Worm (Caenorhabditis elegans) whole organism, late embryonic: ENCODE results near the gene Y56A3A.33.
A peak's percentile ranks its signal among the peaks of the same experiment; 100 is the strongest.

Experiments
- C08G9.2 ChIP-seq: sonication (generic microtip); optimal IDR thresholded peaks from 2 replicates; lab custom pipeline; 2016; ENCODE audit warnings: mild to moderate bottlenecking, missing genetic modification characterization, moderate library complexity, missing compliant biosample characterization
- K02D7.2 ChIP-seq: sonication (generic microtip); optimal IDR thresholded peaks from 2 replicates; lab custom pipeline; 2017; ENCODE audit warnings: mild to moderate bottlenecking, missing genetic modification characterization, missing compliant biosample characterization
- ceh-14 ChIP-seq: sonication (generic microtip); optimal IDR thresholded peaks from 2 replicates; lab custom pipeline; 2016; ENCODE audit warnings: missing genotype, missing genetic modification characterization, missing compliant biosample characterization
- ceh-19 ChIP-seq: fragments of 200-800 bp; sonication (Bioruptor generic); optimal IDR thresholded peaks from 2 replicates; lab custom pipeline; 2018; ENCODE audit warnings: mild to moderate bottlenecking, missing genetic modification characterization, missing compliant biosample characterization
- ceh-2 ChIP-seq: sonication (generic microtip); optimal IDR thresholded peaks from 2 replicates; lab custom pipeline; 2016; ENCODE audit warnings: missing genotype, missing genetic modification characterization, missing compliant biosample characterization
- ceh-24 ChIP-seq: sonication (generic microtip); optimal IDR thresholded peaks from 2 replicates; lab custom pipeline; 2016; ENCODE audit warnings: mild to moderate bottlenecking, missing genetic modification characterization, missing compliant biosample characterization
- ceh-30 ChIP-seq: fragments of 150-350 bp; optimal IDR thresholded peaks from 2 replicates; lab custom pipeline; 2014; ENCODE audit warnings: missing biosample characterization, missing genetic modification characterization
- ceh-31 ChIP-seq: sonication (generic microtip); optimal IDR thresholded peaks from 2 replicates; lab custom pipeline; 2016; ENCODE audit warnings: missing genetic modification characterization, missing compliant biosample characterization
- ceh-45 ChIP-seq: fragments of 200-800 bp; sonication (Bioruptor generic); IDR thresholded peaks from 2 replicates; pipeline ENCODE4 v1.3.6; 2022; ENCODE audit warnings: missing genetic modification reagents, missing genetic modification characterization, missing compliant biosample characterization
- ceh-48 ChIP-seq: sonication (generic microtip); optimal IDR thresholded peaks from 2 replicates; lab custom pipeline; 2016; ENCODE audit warnings: missing genetic modification characterization, inconsistent platforms, missing compliant biosample characterization
- ceh-6 ChIP-seq: fragments of 200-800 bp; sonication (Bioruptor generic); optimal IDR thresholded peaks from 2 replicates; lab custom pipeline; 2018; ENCODE audit warnings: mild to moderate bottlenecking, missing genetic modification characterization, missing compliant biosample characterization
- ceh-9 ChIP-seq: sonication (generic microtip); optimal IDR thresholded peaks from 2 replicates; lab custom pipeline; 2016; ENCODE audit warnings: mild to moderate bottlenecking, missing genetic modification characterization, inconsistent platforms, missing compliant biosample characterization
- elt-4 ChIP-seq: sonication (generic microtip); optimal IDR thresholded peaks from 2 replicates; lab custom pipeline; 2016; ENCODE audit warnings: missing genetic modification characterization, missing compliant biosample characterization
- ets-4 ChIP-seq: sonication (generic microtip); optimal IDR thresholded peaks from 2 replicates; lab custom pipeline; 2016; ENCODE audit warnings: missing genetic modification characterization, missing compliant biosample characterization
- fkh-10 ChIP-seq: fragments of 150-350 bp; optimal IDR thresholded peaks from 2 replicates; lab custom pipeline; 2014; ENCODE audit warnings: missing biosample characterization, missing genetic modification reagents, missing genetic modification characterization
- fkh-6 ChIP-seq: sonication (generic microtip); optimal IDR thresholded peaks from 2 replicates; lab custom pipeline; 2016; ENCODE audit warnings: missing genetic modification characterization, missing compliant biosample characterization
- hlh-13 ChIP-seq: fragments of 200-800 bp; sonication (Bioruptor generic); optimal IDR thresholded peaks from 2 replicates; lab custom pipeline; 2018; ENCODE audit warnings: mild to moderate bottlenecking, missing genetic modification characterization, missing compliant biosample characterization
- hlh-15 ChIP-seq: sonication (generic microtip); optimal IDR thresholded peaks from 2 replicates; lab custom pipeline; 2016; ENCODE audit warnings: missing genetic modification characterization, missing compliant biosample characterization
- hlh-30 ChIP-seq: sonication (generic microtip); optimal IDR thresholded peaks from 2 replicates; lab custom pipeline; 2017; ENCODE audit warnings: antibody characterized with exemption, missing genetic modification characterization, missing compliant biosample characterization; ENCODE audit not compliant: insufficient read depth
- hlh-8 ChIP-seq: sonication (generic microtip); optimal IDR thresholded peaks from 2 replicates; lab custom pipeline; 2016; ENCODE audit warnings: missing genotype, missing genetic modification characterization, missing compliant biosample characterization
- mec-3 ChIP-seq: sonication (generic microtip); optimal IDR thresholded peaks from 2 replicates; lab custom pipeline; 2016; ENCODE audit warnings: borderline replicate concordance, missing genetic modification characterization, missing compliant biosample characterization
- nfya-1 ChIP-seq: sonication (generic microtip); optimal IDR thresholded peaks from 2 replicates; lab custom pipeline; 2017; ENCODE audit warnings: missing genetic modification characterization, mild to moderate bottlenecking, missing compliant biosample characterization, antibody characterized with exemption, moderate library complexity
- odd-2 ChIP-seq: sonication (generic microtip); optimal IDR thresholded peaks from 2 replicates; lab custom pipeline; 2017; ENCODE audit warnings: antibody characterized with exemption, mild to moderate bottlenecking, missing genetic modification characterization, missing compliant biosample characterization
- pat-9 ChIP-seq: fragments of 200-800 bp; sonication (Bioruptor generic); optimal IDR thresholded peaks from 2 replicates; lab custom pipeline; 2018; ENCODE audit warnings: mild to moderate bottlenecking, missing genetic modification characterization, moderate library complexity, missing compliant biosample characterization
- sdc-2 ChIP-seq: sonication (generic microtip); optimal IDR thresholded peaks from 2 replicates; lab custom pipeline; 2016; ENCODE audit warnings: missing genotype, missing genetic modification characterization, missing compliant biosample characterization
- sox-2 ChIP-seq: fragments of 200-800 bp; sonication (Bioruptor generic); IDR thresholded peaks from 2 replicates; pipeline ENCODE4 v1.3.6; 2022; ENCODE audit warnings: missing genetic modification reagents, missing genetic modification characterization, missing compliant biosample characterization
- sox-4 ChIP-seq: sonication (generic microtip); optimal IDR thresholded peaks from 2 replicates; lab custom pipeline; 2017; ENCODE audit warnings: mild to moderate bottlenecking, missing genetic modification characterization, inconsistent platforms, missing compliant biosample characterization
- tbx-2 ChIP-seq: sonication (generic microtip); optimal IDR thresholded peaks from 2 replicates; lab custom pipeline; 2016; ENCODE audit warnings: missing genetic modification characterization, missing compliant biosample characterization
- ttx-3 ChIP-seq: sonication (generic microtip); optimal IDR thresholded peaks from 2 replicates; lab custom pipeline; 2016; ENCODE audit warnings: missing genetic modification reagents, missing genetic modification characterization, missing compliant biosample characterization
- unc-3 ChIP-seq, 2 experiments: fragments of 200-800 bp in 1 of 2; sonication (Bioruptor generic) in 1 of 2; sonication (generic microtip) in 1 of 2; conservative IDR thresholded peaks in 1 of 2; optimal IDR thresholded peaks in 1 of 2; 2 replicates each; pipeline versions ENCODE4 v1.3.6 to Lab custom; 2016 to 2022; ENCODE audit warnings: missing compliant biosample characterization in 2 of 2, missing genetic modification characterization in 2 of 2, missing genetic modification reagents in 1 of 2
- unc-42 ChIP-seq: sonication (generic microtip); optimal IDR thresholded peaks from 2 replicates; lab custom pipeline; 2016; ENCODE audit warnings: missing genotype, missing genetic modification characterization, missing compliant biosample characterization
- unc-55 ChIP-seq: sonication (generic microtip); optimal IDR thresholded peaks from 2 replicates; lab custom pipeline; 2017; ENCODE audit warnings: missing biosample characterization, missing genetic modification reagents, missing genetic modification characterization
- ztf-16 ChIP-seq: sonication (generic microtip); optimal IDR thresholded peaks from 2 replicates; lab custom pipeline; 2017; ENCODE audit warnings: missing genetic modification characterization, missing compliant biosample characterization

The Y56A3A.33 gene

DNA sequence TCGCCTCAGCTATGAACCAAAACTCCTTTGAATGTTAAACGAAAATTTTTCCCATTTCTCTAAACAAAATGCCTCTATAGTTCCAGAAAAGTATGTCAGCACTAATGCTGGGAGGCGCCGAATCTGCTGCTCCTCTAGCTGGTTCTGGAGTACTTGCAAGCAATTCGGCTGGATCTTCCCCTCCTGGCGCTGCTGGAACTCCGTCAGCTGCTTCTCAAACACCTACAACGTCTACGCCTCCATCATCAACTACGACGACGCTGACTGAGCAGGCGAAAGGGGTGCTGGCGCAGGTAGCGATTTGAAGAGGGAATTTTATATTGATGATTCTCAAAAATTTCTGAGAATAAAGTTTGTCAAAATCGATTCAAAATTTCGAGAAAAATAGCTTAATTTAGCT is 20.3 kb downstream of the Y56A3A.33 start (continued):
- no peak for TF ChIP-seq unc-55 (GFP tag; lab: Kevin White, UChicago)

DNA sequence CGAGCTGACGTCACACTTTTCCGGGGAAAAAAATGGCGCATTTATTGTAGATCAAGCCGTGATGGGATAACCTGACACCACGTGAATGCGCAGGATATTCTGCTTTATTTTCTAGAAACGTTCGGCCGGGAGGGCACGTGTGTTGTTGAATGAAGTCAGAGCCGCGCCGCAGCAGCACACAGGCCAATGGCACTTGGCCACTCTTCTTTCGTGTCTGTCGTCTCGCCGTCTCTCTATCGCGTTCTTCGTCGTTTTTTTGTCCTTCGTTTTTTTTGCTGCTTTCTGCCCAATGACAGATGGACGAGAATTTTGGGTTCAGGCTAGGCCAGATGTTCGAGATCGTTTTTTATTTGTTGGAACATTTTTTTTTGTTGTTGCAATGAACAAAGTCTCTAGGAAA is 21.2 kb downstream of the Y56A3A.33 start:
- TF ChIP-seq hlh-30 (tag; lab: Kevin White, UChicago): peak; percentile 4
- TF ChIP-seq nfya-1 (tag; lab: Kevin White, UChicago): peak; percentile 41
- no peak for TF ChIP-seq ceh-9 (tag; lab: Kevin White, UChicago)

DNA sequence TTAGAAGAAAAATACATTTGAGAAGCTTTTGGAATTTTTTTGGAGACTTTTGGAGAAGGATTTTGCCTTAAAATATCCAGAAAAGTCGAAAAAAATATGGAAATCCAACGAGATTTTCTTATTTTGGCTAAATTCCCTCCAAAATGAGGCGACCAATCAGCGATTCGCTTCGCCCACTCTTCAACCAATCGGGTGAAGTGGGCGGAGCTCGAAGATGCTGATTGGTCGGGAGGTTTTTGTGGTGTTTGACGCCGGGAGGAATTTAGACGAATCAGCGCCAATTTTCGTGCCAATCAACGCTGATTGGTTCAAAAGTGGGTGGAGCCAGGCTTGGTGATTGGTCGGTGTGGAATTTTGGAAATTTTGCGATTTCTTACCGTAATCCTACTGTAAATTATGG is 22.0 kb downstream of the Y56A3A.33 start:
- TF ChIP-seq hlh-15 (tag; lab: Kevin White, UChicago): no peak
- peak; percentile 95 for TF ChIP-seq nfya-1 (tag; lab: Kevin White, UChicago)
- TF ChIP-seq, all 69 proteins: peak for 1

DNA sequence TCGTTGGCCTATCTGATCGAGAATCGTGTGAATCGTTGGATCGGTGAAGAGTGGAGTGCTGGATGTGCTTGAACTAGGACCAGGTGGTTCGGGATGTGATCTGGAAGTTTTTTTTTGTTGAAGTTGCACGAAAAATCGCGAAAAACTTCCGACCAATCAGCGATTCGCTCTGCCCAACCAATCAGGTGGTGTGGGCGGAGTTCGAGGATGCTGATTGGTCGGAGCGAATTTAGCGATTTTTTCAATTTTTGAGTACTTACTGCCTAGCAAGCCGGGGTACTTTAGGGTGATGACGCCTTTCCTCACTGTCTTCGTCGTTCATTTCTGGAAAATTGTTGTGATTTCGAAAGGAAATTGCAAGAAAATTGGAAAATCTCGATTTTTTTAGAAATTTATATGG is 24.0 kb downstream of the Y56A3A.33 start, which contains the start of gene Y56A3A.30:
Gene Y56A3A.30, minus strand, starts transcription at position 324 of the 400 bp plus-strand sequence.
- peak; percentile 82 for TF ChIP-seq nfya-1 (tag; lab: Kevin White, UChicago)
- TF ChIP-seq ceh-14 (tag; lab: Kevin White, UChicago): no peak
- TF ChIP-seq sox-4: no peak
- TF ChIP-seq sox-2: no peak
- TF ChIP-seq, all 69 proteins: peak for 1

DNA sequence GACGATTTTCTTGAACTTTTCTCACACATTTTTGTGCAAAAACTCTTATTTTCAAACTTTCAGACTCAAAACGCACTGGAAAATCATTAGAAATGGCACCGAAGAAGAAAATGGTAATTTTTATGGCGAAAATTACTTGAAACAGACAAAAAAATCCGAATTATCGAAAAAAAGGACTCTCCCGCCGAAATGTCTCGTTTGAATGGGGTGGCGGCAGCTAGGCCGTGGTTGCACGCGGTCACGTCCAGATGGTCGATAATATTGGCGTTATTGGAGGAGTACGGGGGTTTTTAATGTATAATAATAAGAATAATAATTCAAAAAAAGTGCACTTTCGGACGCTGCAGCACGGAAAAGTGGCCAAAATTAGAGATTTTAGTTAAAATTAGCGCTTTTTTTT is 28.3 kb downstream of the Y56A3A.33 start, which contains the start of gene Y56A3A.31:
Gene Y56A3A.31, plus strand, starts transcription at position 64 of the 400 bp plus-strand sequence.
- TF ChIP-seq C08G9.2 (tag; lab: Kevin White, UChicago) (peak; percentile 17), ztf-16 (tag; lab: Kevin White, UChicago) (no peak), ceh-31 (tag; lab: Kevin White, UChicago) (peak; percentile 38), nfya-1 (tag; lab: Kevin White, UChicago) (peak; percentile 17), ets-4 (tag; lab: Kevin White, UChicago) (peak; percentile 12), ceh-19 (GFP tag; lab: Kevin White, UChicago) (no peak), ceh-45 (GFP tag; lab: Robert Waterston, UW) (no peak), elt-4 (tag; lab: Kevin White, UChicago) (no peak)

DNA sequence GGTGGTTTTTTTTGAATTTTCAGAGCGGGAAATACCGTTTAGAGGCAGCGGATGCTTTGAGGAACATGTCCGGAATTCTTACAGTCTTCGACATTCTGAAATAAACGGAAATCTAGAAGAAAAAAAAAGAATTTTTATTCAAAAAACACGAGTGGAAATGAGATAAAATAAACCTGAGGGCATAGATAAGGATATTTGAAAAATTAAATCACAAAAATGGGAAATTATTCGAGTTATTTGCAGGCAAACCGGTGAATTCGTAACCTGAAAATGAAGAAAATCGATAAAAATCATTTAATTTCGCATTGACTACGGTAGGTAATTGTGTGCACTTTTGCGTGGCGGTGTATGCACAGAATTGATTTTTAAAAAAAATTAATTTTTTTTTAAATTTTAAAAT is 28.8 kb downstream of the Y56A3A.33 start, which contains the start of gene ung-1:
Gene ung-1, minus strand, starts transcription at position 101 of the 400 bp plus-strand sequence.
- TF ChIP-seq K02D7.2 (tag; lab: Kevin White, UChicago) (no peak), ceh-30 (tag; lab: Kevin White, UChicago) (no peak), elt-4 (tag; lab: Kevin White, UChicago) (no peak), hlh-8 (tag; lab: Kevin White, UChicago) (no peak), fkh-10 (GFP tag; lab: Kevin White, UChicago) (no peak), pat-9 (tag; lab: Kevin White, UChicago) (no peak)

DNA sequence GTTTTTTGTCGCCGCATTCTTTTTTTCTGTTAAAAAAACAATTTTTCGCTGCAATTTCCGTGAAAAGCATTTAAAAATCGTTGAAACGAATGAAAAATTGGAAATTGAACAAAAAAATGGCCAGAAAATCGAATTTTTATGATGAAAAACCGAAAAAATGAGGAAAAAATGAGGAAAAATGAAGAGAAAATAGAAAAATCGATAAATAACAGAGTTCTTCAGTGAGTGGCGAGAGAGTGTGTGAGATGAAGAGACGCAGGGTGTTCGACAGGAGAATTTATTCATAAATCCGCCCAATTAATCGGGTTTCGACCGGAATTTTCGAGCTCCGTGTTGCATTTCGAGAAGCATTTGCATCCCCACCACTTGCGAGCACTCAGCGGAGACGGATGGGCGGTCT is 31.4 kb downstream of the Y56A3A.33 start, which contains the start of gene Y56A3A.28:
Gene Y56A3A.28, minus strand, starts transcription at position 33 of the 400 bp plus-strand sequence.
- TF ChIP-seq ceh-48 (tag; lab: Kevin White, UChicago) (peak; percentile 85), sdc-2 (tag; lab: Kevin White, UChicago) (no peak), ets-4 (tag; lab: Kevin White, UChicago) (no peak)
- TF ChIP-seq, all 69 proteins: peak for 1

DNA sequence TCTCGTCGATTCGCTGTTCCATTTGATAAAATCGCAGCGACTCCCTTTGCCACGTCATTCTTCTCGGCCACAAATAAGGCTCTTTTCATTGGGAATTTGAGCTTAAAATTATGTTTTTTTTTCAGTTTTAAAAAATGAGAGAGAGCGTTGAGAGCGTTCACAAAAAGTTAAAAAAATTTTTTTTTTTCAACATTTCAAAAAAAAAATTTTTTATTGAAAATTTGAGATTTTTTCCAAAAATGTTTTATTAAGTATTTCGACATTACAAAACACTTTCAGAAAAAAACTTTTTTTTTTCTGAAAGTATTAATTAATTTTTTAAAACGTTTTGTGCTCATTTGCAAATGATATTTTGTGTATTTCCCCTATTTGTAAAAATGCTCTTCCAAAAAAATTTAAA is 42.7 kb downstream of the Y56A3A.33 start, which contains the start of gene top-3:
Gene top-3, minus strand, starts transcription at position 101 of the 400 bp plus-strand sequence.
- TF ChIP-seq tbx-2 (no peak), fkh-6 (no peak), mec-3 (tag; lab: Kevin White, UChicago) (no peak), ceh-6 (no peak), hlh-15 (tag; lab: Kevin White, UChicago) (no peak), ceh-45 (GFP tag; lab: Robert Waterston, UW) (no peak), ceh-24 (tag; lab: Kevin White, UChicago) (no peak), ttx-3 (tag; lab: Kevin White, UChicago) (no peak), hlh-30 (tag; lab: Kevin White, UChicago) (no peak), elt-4 (tag; lab: Kevin White, UChicago) (no peak), unc-3 (GFP tag; conservative IDR thresholded peaks at IDR 0.05; lab: Robert Waterston, UW) (no peak), unc-3 (tag; optimal IDR thresholded peaks at IDR 0.05; lab: Kevin White, UChicago) (no peak), odd-2 (no peak), unc-42 (tag; lab: Kevin White, UChicago) (no peak), hlh-13 (no peak), ceh-2 (tag; lab: Kevin White, UChicago) (no peak)
